Fruit fly (Drosophila melanogaster): ENCODE data around the gene ex.
A peak's percentile ranks its signal among the peaks of the same experiment; 100 is the strongest.

ex gene

dm6 chr2L:430820-431628 is at the start of gene ex (continued):
- TF ChIP-seq tx (GFP tag; optimal IDR thresholded peaks at IDR 0.05) (no peak), CG17385 (GFP tag; optimal IDR thresholded peaks at IDR 0.05) (peak; percentile 52), CG2199 (GFP tag; IDR thresholded peaks at IDR 0.05) (no peak), CG16863 (GFP tag; optimal IDR thresholded peaks at IDR 0.05) (peak; percentile 15), onecut (GFP tag; IDR thresholded peaks at IDR 0.05) (peak; percentile 60), sna (GFP tag; IDR thresholded peaks at IDR 0.05; ENCODE audit: partially characterized antibody) (no peak), CG6272 (GFP tag; IDR thresholded peaks at IDR 0.05) (no peak), Ets65A (GFP tag) (no peak), Sox102F (GFP tag; optimal IDR thresholded peaks at IDR 0.05) (peak; percentile 42), chn (GFP tag; optimal IDR thresholded peaks at IDR 0.05) (no peak), CG12942 (GFP tag; optimal IDR thresholded peaks at IDR 0.05) (no peak), CG10565 (GFP tag; optimal IDR thresholded peaks at IDR 0.05) (no peak), CG11085 (GFP tag; IDR thresholded peaks at IDR 0.05) (no peak), jing (GFP tag; optimal IDR thresholded peaks at IDR 0.05) (no peak), CG2712 (tag; optimal IDR thresholded peaks at IDR 0.05) (peak; percentile 50), CG11560 (tag; IDR thresholded peaks at IDR 0.05) (no peak), CG13894 (tag; optimal IDR thresholded peaks at IDR 0.05) (peak; percentile 73), toy (GFP tag; IDR thresholded peaks at IDR 0.05) (no peak), CG13287 (GFP tag; IDR thresholded peaks at IDR 0.05; ENCODE audit: partially characterized antibody) (peak; percentile 24; the same call in 1 of the 2 replicates), CG6254 (GFP tag; optimal IDR thresholded peaks at IDR 0.05) (peak; percentile 57), CG10366 (GFP tag; IDR thresholded peaks at IDR 0.05) (no peak), vfl (GFP tag; optimal IDR thresholded peaks at IDR 0.05) (no peak), CG4282 (GFP tag; optimal IDR thresholded peaks at IDR 0.05) (peak; percentile 20), nmo (GFP tag; optimal IDR thresholded peaks at IDR 0.05) (no peak), bowl (GFP tag; IDR thresholded peaks at IDR 0.05) (peak; percentile 55; the same call in 1 of the 2 replicates), CG12236 (GFP tag; optimal IDR thresholded peaks at IDR 0.05) (peak; percentile 12), tll (GFP tag; optimal IDR thresholded peaks at IDR 0.05) (no peak), so (GFP tag; IDR thresholded peaks at IDR 0.05) (peak; percentile 73; the same call in 2 of the 3 replicates), fru (optimal IDR thresholded peaks at IDR 0.05) (no peak), CG2678 (tag; optimal IDR thresholded peaks at IDR 0.05) (peak; percentile 76), D19A (tag; optimal IDR thresholded peaks at IDR 0.05) (peak; percentile 30), klu (GFP tag; IDR thresholded peaks at IDR 0.05) (no peak), Myb (GFP tag; optimal IDR thresholded peaks at IDR 0.05) (peak; percentile 28), pb (GFP tag; optimal IDR thresholded peaks at IDR 0.05) (peak; percentile 30), CkIIα-i1 (GFP tag; IDR thresholded peaks at IDR 0.05) (no peak), unc-4 (GFP tag; IDR thresholded peaks at IDR 0.05; ENCODE audit: partially characterized antibody) (no peak), crol (GFP tag; IDR thresholded peaks at IDR 0.05) (0 out of 2 replicates have a peak, but pooled peaks have one; percentile 21), dati (GFP tag; IDR thresholded peaks at IDR 0.05) (no peak), exex (tag; optimal IDR thresholded peaks at IDR 0.05) (peak; percentile 14), Bgb (GFP tag; IDR thresholded peaks at IDR 0.05; ENCODE audit: partially characterized antibody) (no peak), cas (GFP tag; IDR thresholded peaks at IDR 0.05) (no peak), C15 (GFP tag; IDR thresholded peaks at IDR 0.05) (no peak), Atf3 (GFP tag; optimal IDR thresholded peaks at IDR 0.05) (no peak)
